Worm (Caenorhabditis elegans): ENCODE measurements around the gene C08E3.13.
"Not testable (repeated sequence)": the region's sequence is repeated elsewhere in the genome, so short reads cannot be mapped to it uniquely, and the experiment has no call there.

C08E3.13 gene

DNA sequence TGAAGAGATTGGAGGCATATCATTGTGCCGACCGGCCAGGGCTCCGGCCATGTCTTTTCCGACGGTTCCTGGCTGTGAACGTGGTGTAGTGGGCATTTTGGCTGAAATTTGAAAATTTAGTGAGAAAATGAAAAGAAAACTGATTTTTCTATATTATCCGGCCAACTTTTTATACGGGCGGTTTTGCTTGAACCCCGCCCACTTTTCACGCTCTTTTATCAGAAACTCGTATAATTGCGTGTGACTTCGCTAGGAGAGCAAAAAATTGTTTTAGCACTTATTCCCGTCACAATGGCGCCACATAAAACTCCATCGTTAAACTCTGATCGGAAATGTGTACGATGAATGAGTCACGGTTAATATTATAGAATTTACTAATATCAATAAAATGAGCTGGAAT is at the start of gene C08E3.13:
Gene C08E3.13 (minus strand): TSS at position 101 of the 400 bp plus-strand sequence.
- TF ChIP-seq sem-2 (GFP tag; optimal IDR thresholded peaks at IDR 0.05); nhr-2 (tag; optimal IDR thresholded peaks at IDR 0.05); nhr-237 (tag; optimal IDR thresholded peaks at IDR 0.05): not testable (repeated sequence)

DNA sequence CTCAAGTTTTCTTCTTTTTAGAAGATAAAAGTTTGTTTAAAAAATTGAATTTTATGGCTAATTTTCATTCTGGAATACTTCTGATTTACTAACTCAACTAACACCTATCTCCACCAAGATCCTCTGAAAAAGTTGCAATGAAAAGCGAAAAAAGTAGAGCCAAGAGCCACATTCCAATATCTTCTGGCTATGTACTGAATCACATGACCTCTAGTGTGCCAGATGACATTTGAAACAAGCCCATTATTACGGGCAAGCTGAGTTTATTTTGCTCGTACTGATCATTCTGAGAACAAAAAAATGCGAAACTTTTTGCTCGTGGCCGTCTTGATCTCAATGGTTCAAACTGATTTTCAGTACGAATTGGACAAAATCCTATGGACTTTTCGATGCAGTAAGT is 47.0 kb upstream of the C08E3.13 start, which contains the start of gene irld-36:
Gene irld-36 (plus strand): TSS at position 301 of the 400 bp plus-strand sequence.
- no peak for TF ChIP-seq unc-62 (GFP tag; optimal IDR thresholded peaks at IDR 0.05)
- no peak for TF ChIP-seq zip-8 (tag; optimal IDR thresholded peaks at IDR 0.05)
- TF ChIP-seq ceh-83 (GFP tag; optimal IDR thresholded peaks at IDR 0.05), result no peak
- no peak for TF ChIP-seq nhr-12 (tag; optimal IDR thresholded peaks at IDR 0.05)
- TF ChIP-seq unc-39 (tag; optimal IDR thresholded peaks at IDR 0.05), result no peak
- TF ChIP-seq sem-2 (GFP tag; optimal IDR thresholded peaks at IDR 0.05), result no peak
- TF ChIP-seq unc-120 (tag; optimal IDR thresholded peaks at IDR 0.05; ENCODE audit: poor library complexity, severe bottlenecking), result no peak
- TF ChIP-seq cnd-1 (tag; optimal IDR thresholded peaks at IDR 0.05), result no peak
- TF ChIP-seq drap-1 (GFP tag; optimal IDR thresholded peaks at IDR 0.05), result no peak
- no peak for TF ChIP-seq mab-5 (tag; optimal IDR thresholded peaks at IDR 0.05)
- no peak for TF ChIP-seq nhr-237 (tag; optimal IDR thresholded peaks at IDR 0.05)
- no peak for TF ChIP-seq nhr-76 (tag; optimal IDR thresholded peaks at IDR 0.05)

DNA sequence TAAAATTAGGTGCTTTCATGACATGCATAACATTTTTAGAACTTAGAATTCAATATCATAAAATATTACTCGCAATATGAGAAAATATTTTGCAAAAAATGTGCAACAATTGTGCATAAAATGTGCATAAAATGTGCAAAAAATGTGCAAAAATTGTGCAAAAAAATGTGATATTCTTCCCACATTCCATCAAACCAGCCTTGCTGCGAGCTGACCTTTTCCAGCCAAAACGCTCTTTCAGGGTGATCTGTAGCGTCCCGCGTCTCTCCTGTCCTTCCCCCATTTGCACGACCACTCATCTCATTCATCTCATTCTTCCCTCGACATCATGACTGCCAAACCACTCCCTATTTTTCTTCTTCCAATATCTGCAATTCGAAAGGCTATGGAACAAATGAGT is 44.0 kb upstream of the C08E3.13 start, which contains the start of gene fbxb-17:
Gene fbxb-17 (plus strand): TSS at position 301 of the 400 bp plus-strand sequence.
- TF ChIP-seq tbx-8 (GFP tag; optimal IDR thresholded peaks at IDR 0.05), result no peak
- TF ChIP-seq snpc-4 (tag; optimal IDR thresholded peaks at IDR 0.05), result no peak
- TF ChIP-seq ceh-43 (GFP tag; optimal IDR thresholded peaks at IDR 0.05), result no peak
- no peak for TF ChIP-seq ces-1 (GFP tag; optimal IDR thresholded peaks at IDR 0.05)
- no peak for TF ChIP-seq mab-5 (tag; optimal IDR thresholded peaks at IDR 0.05)
- no peak for TF ChIP-seq nhr-2 (tag; optimal IDR thresholded peaks at IDR 0.05)
- TF ChIP-seq ceh-39 (tag; optimal IDR thresholded peaks at IDR 0.05), result no peak
- TF ChIP-seq mls-2 (tag; optimal IDR thresholded peaks at IDR 0.05), result no peak
- TF ChIP-seq mep-1 (tag; optimal IDR thresholded peaks at IDR 0.05), result no peak
- no peak for TF ChIP-seq unc-120 (tag; optimal IDR thresholded peaks at IDR 0.05; ENCODE audit: poor library complexity, severe bottlenecking)
- no peak for TF ChIP-seq blmp-1 (tag; optimal IDR thresholded peaks at IDR 0.05)
- no peak for TF ChIP-seq drap-1 (GFP tag; optimal IDR thresholded peaks at IDR 0.05)
- TF ChIP-seq nhr-76 (tag; optimal IDR thresholded peaks at IDR 0.05), result no peak
- TF ChIP-seq sem-2 (GFP tag; optimal IDR thresholded peaks at IDR 0.05), result no peak

DNA sequence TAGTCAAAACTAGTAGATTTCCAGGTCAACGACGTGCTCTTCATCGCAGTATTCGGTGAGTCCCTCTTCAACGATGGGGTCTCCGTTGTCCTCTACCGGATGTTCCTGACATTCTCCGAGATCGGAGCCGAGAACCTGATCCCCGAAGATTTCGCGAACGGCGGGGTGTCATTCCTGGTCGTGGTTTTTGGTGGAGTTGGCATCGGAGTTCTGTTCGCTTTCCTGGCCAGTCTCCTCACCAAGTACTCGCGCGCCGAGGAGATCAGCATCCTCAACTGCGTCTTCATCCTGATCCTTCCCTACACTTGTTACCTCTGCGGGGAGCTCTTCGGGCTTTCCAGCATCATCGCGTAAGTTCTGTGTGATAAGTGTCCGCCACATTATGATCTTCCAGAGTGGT is 40.6 kb upstream of the C08E3.13 start:
- TF ChIP-seq zip-8 (tag; optimal IDR thresholded peaks at IDR 0.05), result no peak
- TF ChIP-seq hlh-1 (tag; optimal IDR thresholded peaks at IDR 0.05), result no peak
- no peak for TF ChIP-seq elt-1 (tag; optimal IDR thresholded peaks at IDR 0.05; ENCODE audit: borderline replicate concordance, insufficient read depth)
- no peak for TF ChIP-seq lsy-2 (tag; optimal IDR thresholded peaks at IDR 0.05)
- TF ChIP-seq sptf-1 (tag; optimal IDR thresholded peaks at IDR 0.05), result no peak
- no peak for TF ChIP-seq blmp-1 (tag; optimal IDR thresholded peaks at IDR 0.05)
- TF ChIP-seq lin-32 (GFP tag; optimal IDR thresholded peaks at IDR 0.05), result no peak
- TF ChIP-seq nhr-76 (tag; optimal IDR thresholded peaks at IDR 0.05), result no peak
- TF ChIP-seq nhr-237 (tag; optimal IDR thresholded peaks at IDR 0.05), result no peak
- no peak for TF ChIP-seq nhr-12 (tag; optimal IDR thresholded peaks at IDR 0.05)
- TF ChIP-seq ztf-11 (tag; optimal IDR thresholded peaks at IDR 0.05), result no peak
- TF ChIP-seq cnd-1 (tag; optimal IDR thresholded peaks at IDR 0.05), result no peak
- no peak for TF ChIP-seq elt-3 (tag; optimal IDR thresholded peaks at IDR 0.05)
- TF ChIP-seq ces-1 (GFP tag; optimal IDR thresholded peaks at IDR 0.05), result no peak
- TF ChIP-seq sem-2 (GFP tag; optimal IDR thresholded peaks at IDR 0.05), result no peak
- TF ChIP-seq ceh-39 (tag; optimal IDR thresholded peaks at IDR 0.05), result no peak
- TF ChIP-seq bed-3 (GFP tag; optimal IDR thresholded peaks at IDR 0.05), result no peak

DNA sequence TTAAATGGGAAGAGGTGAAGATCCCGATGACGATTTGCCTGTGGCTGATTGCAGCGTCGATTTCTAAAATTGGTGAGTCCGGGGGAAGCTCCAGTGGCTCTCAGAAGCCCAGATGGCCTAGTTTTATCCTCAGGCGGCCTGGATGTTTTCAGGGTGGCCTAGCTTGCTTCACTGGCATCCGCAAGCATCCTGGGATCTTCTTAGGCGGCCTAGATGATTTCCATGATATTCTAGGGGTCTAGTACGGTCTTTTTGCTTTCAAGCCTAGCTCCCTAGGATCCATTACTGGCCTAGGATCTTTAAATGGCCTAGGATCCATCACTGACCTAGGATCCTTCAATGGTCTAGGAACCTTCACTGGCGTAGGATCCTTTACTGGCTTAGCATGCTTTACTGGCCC is 38.9 kb upstream of the C08E3.13 start:
- TF ChIP-seq nhr-237 (tag; optimal IDR thresholded peaks at IDR 0.05) (no peak), snpc-4 (tag; optimal IDR thresholded peaks at IDR 0.05) (no peak), lin-13 (tag; optimal IDR thresholded peaks at IDR 0.05) (no peak), nhr-76 (tag; optimal IDR thresholded peaks at IDR 0.05) (no peak)

Data from whole organism, mixed stage, embryonic.